In genomic region chr3L:6823785-6824473, dm6 we compare ENCODE assay signal across 1 fruit fly cellular context.
A peak's percentile ranks its signal among the peaks of the same experiment; 100 is the strongest.
TF ChIP-seq lines count a peak whose summit lies in the region.

No protein-coding gene starts in this region.

TF ChIP-seq in whole organism, embryonic, 481 proteins besides CTCF, POLR2A, EP300 and RAD21 (continued from another document and continues in another):
- peak; percentile 54 for TF ChIP-seq Usf (GFP tag; optimal IDR thresholded peaks at IDR 0.05; lab: Kevin White, UChicago)
- TF ChIP-seq CG13424 (tag; optimal IDR thresholded peaks at IDR 0.05; lab: Kevin White, UChicago): peak; percentile 85
- peak; percentile 86 for TF ChIP-seq CG10366 (GFP tag; IDR thresholded peaks at IDR 0.05; lab: Robert Waterston, UW)
- no peak for TF ChIP-seq Fer2 (tag; optimal IDR thresholded peaks at IDR 0.05; lab: Kevin White, UChicago)
- TF ChIP-seq slp2 (GFP tag; optimal IDR thresholded peaks at IDR 0.05; lab: Kevin White, UChicago): no peak
- no peak for TF ChIP-seq ab (GFP tag; optimal IDR thresholded peaks at IDR 0.05; lab: Kevin White, UChicago)
- TF ChIP-seq lola (GFP tag; optimal IDR thresholded peaks at IDR 0.05; lab: Kevin White, UChicago): peak in 1 of 3 experiments; percentile 92
- TF ChIP-seq Ssrp (tag; optimal IDR thresholded peaks at IDR 0.05; lab: Kevin White, UChicago): peak; percentile 84
- peak; percentile 39 for TF ChIP-seq CG9817 (tag; optimal IDR thresholded peaks at IDR 0.05; lab: Kevin White, UChicago)
- peak; percentile 23 for TF ChIP-seq CG17186 (GFP tag; optimal IDR thresholded peaks at IDR 0.05; lab: Kevin White, UChicago)
- TF ChIP-seq zen2 (GFP tag; IDR thresholded peaks at IDR 0.05; lab: Robert Waterston, UW; ENCODE audit: partially characterized antibody): no peak
- peak; percentile 40 for TF ChIP-seq CG6654 (GFP tag; optimal IDR thresholded peaks at IDR 0.05; lab: Kevin White, UChicago)
- TF ChIP-seq CG14710 (tag; optimal IDR thresholded peaks at IDR 0.05; lab: Kevin White, UChicago): peak; percentile 88
- TF ChIP-seq CG32767 (GFP tag; IDR thresholded peaks at IDR 0.05; lab: Robert Waterston, UW): peak; percentile 81; the same call in 1 of the 2 replicates
- TF ChIP-seq CG16863 (GFP tag; optimal IDR thresholded peaks at IDR 0.05; lab: Kevin White, UChicago): peak; percentile 27
- TF ChIP-seq Trl (optimal IDR thresholded peaks at IDR 0.05; lab: Kevin White, UChicago): no peak
- no peak for TF ChIP-seq Trl (GFP tag; optimal IDR thresholded peaks at IDR 0.05; lab: Kevin White, UChicago)
- peak; percentile 86 for TF ChIP-seq CG7839 (tag; optimal IDR thresholded peaks at IDR 0.05; lab: Kevin White, UChicago)
- peak; percentile 5 for TF ChIP-seq CG9797 (GFP tag; optimal IDR thresholded peaks at IDR 0.05; lab: Kevin White, UChicago)
- peak; percentile 67 for TF ChIP-seq org-1 (GFP tag; optimal IDR thresholded peaks at IDR 0.05; lab: Kevin White, UChicago)
- peak; percentile 81 for TF ChIP-seq CG5245 (GFP tag; optimal IDR thresholded peaks at IDR 0.05; lab: Kevin White, UChicago)
- TF ChIP-seq Mrtf (GFP tag; IDR thresholded peaks at IDR 0.05; lab: Robert Waterston, UW): peak; percentile 61; the same call in 2 of the 3 replicates
- TF ChIP-seq chn (GFP tag; optimal IDR thresholded peaks at IDR 0.05; lab: Kevin White, UChicago): peak; percentile 41
- no peak for TF ChIP-seq NK7.1 (GFP tag; optimal IDR thresholded peaks at IDR 0.05; lab: Kevin White, UChicago)
- no peak for TF ChIP-seq tx (GFP tag; optimal IDR thresholded peaks at IDR 0.05; lab: Kevin White, UChicago)
- TF ChIP-seq CG11723 (GFP tag; optimal IDR thresholded peaks at IDR 0.05; lab: Kevin White, UChicago): peak; percentile 57
- peak; percentile 94 for TF ChIP-seq sens (GFP tag; lab: Kevin White, UChicago)
- TF ChIP-seq CG12236 (GFP tag; optimal IDR thresholded peaks at IDR 0.05; lab: Kevin White, UChicago): no peak
- peak; percentile 11 for TF ChIP-seq MTF-1 (GFP tag; optimal IDR thresholded peaks at IDR 0.05; lab: Kevin White, UChicago; ENCODE audit: borderline replicate concordance)
- TF ChIP-seq CG31365 (tag; optimal IDR thresholded peaks at IDR 0.05; lab: Kevin White, UChicago): no peak
- TF ChIP-seq hth (optimal IDR thresholded peaks at IDR 0.05; lab: Kevin White, UChicago): no peak
- TF ChIP-seq mld (GFP tag; IDR thresholded peaks at IDR 0.05; lab: Robert Waterston, UW; ENCODE audit: partially characterized antibody): no peak
- TF ChIP-seq Fer3 (tag; optimal IDR thresholded peaks at IDR 0.05; lab: Kevin White, UChicago): peak; percentile 61
- peak; percentile 41 for TF ChIP-seq CG6765 (GFP tag; optimal IDR thresholded peaks at IDR 0.05; lab: Kevin White, UChicago)
- peak; percentile 40; the same call in 1 of the 2 replicates for TF ChIP-seq MBD-R2 (GFP tag; IDR thresholded peaks at IDR 0.05; lab: Robert Waterston, UW)
- TF ChIP-seq Mes4 (GFP tag; optimal IDR thresholded peaks at IDR 0.05; lab: Kevin White, UChicago): no peak
- no peak for TF ChIP-seq Sry-β (GFP tag; optimal IDR thresholded peaks at IDR 0.05; lab: Kevin White, UChicago)
- no peak for TF ChIP-seq h (optimal IDR thresholded peaks at IDR 0.05; lab: Kevin White, UChicago)
- TF ChIP-seq dpn (GFP tag; optimal IDR thresholded peaks at IDR 0.05; lab: Kevin White, UChicago): peak; percentile 38 to 75
- TF ChIP-seq CG31388 (GFP tag; optimal IDR thresholded peaks at IDR 0.05; lab: Kevin White, UChicago): peak; percentile 22
- no peak for TF ChIP-seq fru (optimal IDR thresholded peaks at IDR 0.05; lab: Kevin White, UChicago)
- TF ChIP-seq CG2875 (GFP tag; optimal IDR thresholded peaks at IDR 0.05; lab: Kevin White, UChicago): peak; percentile 75
- peak; percentile 35 for TF ChIP-seq scrt (GFP tag; optimal IDR thresholded peaks at IDR 0.05; lab: Kevin White, UChicago)
- TF ChIP-seq run (tag; optimal IDR thresholded peaks at IDR 0.05; lab: Kevin White, UChicago): peak; percentile 68
- peak; percentile 82 for TF ChIP-seq Spps (tag; optimal IDR thresholded peaks at IDR 0.05; lab: Kevin White, UChicago)
- TF ChIP-seq lov (optimal IDR thresholded peaks at IDR 0.05; lab: Kevin White, UChicago): no peak
- peak; percentile 87; the same call in 2 of the 3 replicates for TF ChIP-seq lov (GFP tag; IDR thresholded peaks at IDR 0.05; lab: Robert Waterston, UW)
- peak; percentile 84 for TF ChIP-seq fd96Cb (tag; optimal IDR thresholded peaks at IDR 0.05; lab: Kevin White, UChicago)
- no peak for TF ChIP-seq Camta (GFP tag; optimal IDR thresholded peaks at IDR 0.05; lab: Kevin White, UChicago)
- TF ChIP-seq CG7357 (GFP tag; IDR thresholded peaks at IDR 0.05; lab: Robert Waterston, UW): peak; percentile 80
- TF ChIP-seq Stat92E (GFP tag; optimal IDR thresholded peaks at IDR 0.05; lab: Kevin White, UChicago): peak in 1 of 3 experiments; percentile 77
- TF ChIP-seq hkb (optimal IDR thresholded peaks at IDR 0.05; lab: Kevin White, UChicago): no peak
- TF ChIP-seq hkb (GFP tag; IDR thresholded peaks at IDR 0.05; lab: Robert Waterston, UW): peak; percentile 91
- TF ChIP-seq D19A (tag; optimal IDR thresholded peaks at IDR 0.05; lab: Kevin White, UChicago): peak; percentile 80
- TF ChIP-seq sug (tag; optimal IDR thresholded peaks at IDR 0.05; lab: Kevin White, UChicago): peak; percentile 78
- no peak for TF ChIP-seq CG8089 (GFP tag; optimal IDR thresholded peaks at IDR 0.05; lab: Kevin White, UChicago)
- peak; percentile 46 for TF ChIP-seq trh (GFP tag; optimal IDR thresholded peaks at IDR 0.05; lab: Kevin White, UChicago)
- TF ChIP-seq cg (GFP tag; optimal IDR thresholded peaks at IDR 0.05; lab: Kevin White, UChicago): peak; percentile 55
- no peak for TF ChIP-seq CG6683 (GFP tag; optimal IDR thresholded peaks at IDR 0.05; lab: Kevin White, UChicago)
- no peak for TF ChIP-seq inv (GFP tag; IDR thresholded peaks at IDR 0.05; lab: Robert Waterston, UW; ENCODE audit: partially characterized antibody)
- peak; percentile 79 for TF ChIP-seq tio (GFP tag; optimal IDR thresholded peaks at IDR 0.05; lab: Kevin White, UChicago)
- TF ChIP-seq Opbp (GFP tag; IDR thresholded peaks at IDR 0.05; lab: Robert Waterston, UW; ENCODE audit: partially characterized antibody): no peak
- no peak for TF ChIP-seq Elba2 (GFP tag; optimal IDR thresholded peaks at IDR 0.05; lab: Kevin White, UChicago)
- peak; percentile 37 for TF ChIP-seq HmgZ (tag; optimal IDR thresholded peaks at IDR 0.05; lab: Kevin White, UChicago)
- TF ChIP-seq ara (GFP tag; IDR thresholded peaks at IDR 0.05; lab: Robert Waterston, UW): peak; percentile 95
- peak; percentile 64 for TF ChIP-seq CG10431 (GFP tag; optimal IDR thresholded peaks at IDR 0.05; lab: Kevin White, UChicago)
- peak; percentile 75 for TF ChIP-seq wor (GFP tag; IDR thresholded peaks at IDR 0.05; lab: Robert Waterston, UW)
- TF ChIP-seq pfk (GFP tag; optimal IDR thresholded peaks at IDR 0.05; lab: Kevin White, UChicago): no peak
- peak; percentile 69 for TF ChIP-seq ase (GFP tag; IDR thresholded peaks at IDR 0.05; lab: Robert Waterston, UW)
- TF ChIP-seq CG31224 (GFP tag; IDR thresholded peaks at IDR 0.05; lab: Robert Waterston, UW): peak; percentile 76
- TF ChIP-seq CG12219 (GFP tag; optimal IDR thresholded peaks at IDR 0.05; lab: Kevin White, UChicago): peak; percentile 59
- no peak for TF ChIP-seq HLH4C (GFP tag; IDR thresholded peaks at IDR 0.05; lab: Robert Waterston, UW; ENCODE audit: partially characterized antibody)
- TF ChIP-seq CG15479 (GFP tag; optimal IDR thresholded peaks at IDR 0.05; lab: Kevin White, UChicago): no peak
- peak; percentile 81 for TF ChIP-seq zf30C (GFP tag; optimal IDR thresholded peaks at IDR 0.05; lab: Kevin White, UChicago)
- TF ChIP-seq Adf1 (GFP tag; IDR thresholded peaks at IDR 0.05; lab: Robert Waterston, UW): peak; percentile 47
- peak; percentile 37 for TF ChIP-seq CG3065 (GFP tag; optimal IDR thresholded peaks at IDR 0.05; lab: Kevin White, UChicago)
- TF ChIP-seq Dek (tag; optimal IDR thresholded peaks at IDR 0.05; lab: Kevin White, UChicago): peak; percentile 53
- TF ChIP-seq Oli (tag; optimal IDR thresholded peaks at IDR 0.05; lab: Kevin White, UChicago): peak; percentile 85
- peak; percentile 71; the same call in 2 of the 3 replicates for TF ChIP-seq jigr1 (GFP tag; IDR thresholded peaks at IDR 0.05; lab: Robert Waterston, UW)
- peak; percentile 65 for TF ChIP-seq Fer1 (GFP tag; optimal IDR thresholded peaks at IDR 0.05; lab: Kevin White, UChicago)
- peak; percentile 51 for TF ChIP-seq CG18599 (GFP tag; optimal IDR thresholded peaks at IDR 0.05; lab: Kevin White, UChicago)
- peak; percentile 89 for TF ChIP-seq sim (GFP tag; IDR thresholded peaks at IDR 0.05; lab: Robert Waterston, UW)
- TF ChIP-seq CG10209 (GFP tag; optimal IDR thresholded peaks at IDR 0.05; lab: Kevin White, UChicago): peak; percentile 79
- TF ChIP-seq chif (GFP tag; optimal IDR thresholded peaks at IDR 0.05; lab: Kevin White, UChicago): peak; percentile 22 to 27
- peak; percentile 59 for TF ChIP-seq ewg (GFP tag; optimal IDR thresholded peaks at IDR 0.05; lab: Kevin White, UChicago)
- peak; percentile 89 for TF ChIP-seq CoRest (tag; optimal IDR thresholded peaks at IDR 0.05; lab: Kevin White, UChicago)
- no peak for TF ChIP-seq amos (GFP tag; IDR thresholded peaks at IDR 0.05; lab: Robert Waterston, UW; ENCODE audit: partially characterized antibody)
- peak; percentile 71 for TF ChIP-seq sens-2 (GFP tag; IDR thresholded peaks at IDR 0.05; lab: Robert Waterston, UW)
- TF ChIP-seq CG17912 (GFP tag; optimal IDR thresholded peaks at IDR 0.05; lab: Kevin White, UChicago): no peak
- no peak for TF ChIP-seq sna (GFP tag; IDR thresholded peaks at IDR 0.05; lab: Robert Waterston, UW; ENCODE audit: partially characterized antibody)
- no peak for TF ChIP-seq Sry-δ (GFP tag; optimal IDR thresholded peaks at IDR 0.05; lab: Kevin White, UChicago)
- no peak for TF ChIP-seq CHES-1-like (GFP tag; optimal IDR thresholded peaks at IDR 0.05; lab: Kevin White, UChicago)
- TF ChIP-seq MESR4 (GFP tag; optimal IDR thresholded peaks at IDR 0.05; lab: Kevin White, UChicago): no peak
- TF ChIP-seq bab2 (GFP tag; optimal IDR thresholded peaks at IDR 0.05; lab: Kevin White, UChicago): peak; percentile 25
- TF ChIP-seq esg (GFP tag; conservative IDR thresholded peaks at IDR 0.05; lab: Robert Waterston, UW): peak; percentile 83
- TF ChIP-seq fd3F (GFP tag; optimal IDR thresholded peaks at IDR 0.05; lab: Kevin White, UChicago): peak; percentile 66
- peak; percentile 78 for TF ChIP-seq lab (GFP tag; optimal IDR thresholded peaks at IDR 0.05; lab: Kevin White, UChicago)
- peak; percentile 72 for TF ChIP-seq CG10462 (GFP tag; optimal IDR thresholded peaks at IDR 0.05; lab: Kevin White, UChicago)
- peak; percentile 23 for TF ChIP-seq ems (GFP tag; optimal IDR thresholded peaks at IDR 0.05; lab: Kevin White, UChicago)
- TF ChIP-seq CG10267 (tag; optimal IDR thresholded peaks at IDR 0.05; lab: Kevin White, UChicago): peak; percentile 86
- TF ChIP-seq CG7786 (GFP tag; optimal IDR thresholded peaks at IDR 0.05; lab: Kevin White, UChicago): no peak
- peak; percentile 73 for TF ChIP-seq Chrac-16 (GFP tag; optimal IDR thresholded peaks at IDR 0.05; lab: Kevin White, UChicago)
- TF ChIP-seq Asciz (GFP tag; optimal IDR thresholded peaks at IDR 0.05; lab: Kevin White, UChicago): peak; percentile 66
- TF ChIP-seq Vsx1 (GFP tag; optimal IDR thresholded peaks at IDR 0.05; lab: Kevin White, UChicago): peak; percentile 54
- peak; percentile 56; the same call in 1 of the 2 replicates for TF ChIP-seq crol (GFP tag; IDR thresholded peaks at IDR 0.05; lab: Robert Waterston, UW)
- TF ChIP-seq CG33213 (GFP tag; optimal IDR thresholded peaks at IDR 0.05; lab: Kevin White, UChicago): no peak
- TF ChIP-seq CkIIα-i1 (GFP tag; IDR thresholded peaks at IDR 0.05; lab: Robert Waterston, UW): 0 out of 2 replicates have a peak, but pooled peaks have one; percentile 28
- TF ChIP-seq CG8478 (optimal IDR thresholded peaks at IDR 0.05; lab: Kevin White, UChicago): no peak
- TF ChIP-seq CG3847 (GFP tag; IDR thresholded peaks at IDR 0.05; lab: Robert Waterston, UW): peak; percentile 75
- peak; percentile 53 for TF ChIP-seq CG18619 (GFP tag; optimal IDR thresholded peaks at IDR 0.05; lab: Kevin White, UChicago)
- peak; percentile 84 for TF ChIP-seq CG4404 (GFP tag; IDR thresholded peaks at IDR 0.05; lab: Robert Waterston, UW)
- TF ChIP-seq bsh (GFP tag; optimal IDR thresholded peaks at IDR 0.05; lab: Kevin White, UChicago): peak in 1 of 2 experiments; percentile 93
- TF ChIP-seq CG12744 (GFP tag; optimal IDR thresholded peaks at IDR 0.05; lab: Kevin White, UChicago): no peak
- TF ChIP-seq B-H1 (GFP tag; IDR thresholded peaks at IDR 0.05; lab: Robert Waterston, UW): peak; percentile 68; the same call in 2 of the 3 replicates
- peak; percentile 89 for TF ChIP-seq E2f1 (GFP tag; IDR thresholded peaks at IDR 0.05; lab: Robert Waterston, UW)
- no peak for TF ChIP-seq wek (GFP tag; optimal IDR thresholded peaks at IDR 0.05; lab: Kevin White, UChicago)
- peak; percentile 92 for TF ChIP-seq Awh (GFP tag; IDR thresholded peaks at IDR 0.05; lab: Robert Waterston, UW)
- TF ChIP-seq Dref (GFP tag; IDR thresholded peaks at IDR 0.05; lab: Robert Waterston, UW): no peak
- TF ChIP-seq Bgb (GFP tag; IDR thresholded peaks at IDR 0.05; lab: Robert Waterston, UW; ENCODE audit: partially characterized antibody): no peak
- TF ChIP-seq CG12391 (tag; optimal IDR thresholded peaks at IDR 0.05; lab: Kevin White, UChicago): peak; percentile 90
- TF ChIP-seq CG3726 (GFP tag; IDR thresholded peaks at IDR 0.05; lab: Robert Waterston, UW): peak; percentile 73; the same call in 2 of the 3 replicates
- peak; percentile 62 for TF ChIP-seq CG1233 (GFP tag; optimal IDR thresholded peaks at IDR 0.05; lab: Kevin White, UChicago)
- no peak for TF ChIP-seq mirr (GFP tag; optimal IDR thresholded peaks at IDR 0.05; lab: Kevin White, UChicago)
- peak; percentile 67 for TF ChIP-seq Meics (GFP tag; optimal IDR thresholded peaks at IDR 0.05; lab: Kevin White, UChicago)
- no peak for TF ChIP-seq CG9609 (GFP tag; optimal IDR thresholded peaks at IDR 0.05; lab: Kevin White, UChicago)
- peak; percentile 55 for TF ChIP-seq CG12942 (GFP tag; optimal IDR thresholded peaks at IDR 0.05; lab: Kevin White, UChicago)
- TF ChIP-seq ato (GFP tag; IDR thresholded peaks at IDR 0.05; lab: Robert Waterston, UW; ENCODE audit: partially characterized antibody): no peak
- TF ChIP-seq her (GFP tag; optimal IDR thresholded peaks at IDR 0.05; lab: Kevin White, UChicago): no peak
- TF ChIP-seq CG13123 (GFP tag; optimal IDR thresholded peaks at IDR 0.05; lab: Kevin White, UChicago): peak; percentile 61
- TF ChIP-seq Xbp1 (GFP tag; optimal IDR thresholded peaks at IDR 0.05; lab: Kevin White, UChicago): peak; percentile 76
- peak; percentile 83 for TF ChIP-seq zfh1 (GFP tag; IDR thresholded peaks at IDR 0.05; lab: Robert Waterston, UW)
- TF ChIP-seq CG6689 (GFP tag; IDR thresholded peaks at IDR 0.05; lab: Robert Waterston, UW): peak; percentile 93
